Fruit fly (Drosophila melanogaster) whole organism, embryonic: ENCODE measurements around the gene Pcyt1.

Experiments
- Asciz ChIP-seq: fragments of 200-800 bp; sonication (Bioruptor generic); optimal IDR thresholded peaks from 2 replicates; lab custom pipeline; 2017; ENCODE audit warnings: missing biosample characterization, mild to moderate bottlenecking, missing genetic modification characterization, missing genetic modification reagents
- Atf-2 ChIP-seq: fragments of 200-800 bp; sonication (Bioruptor generic); optimal IDR thresholded peaks from 2 replicates; lab custom pipeline; 2016; ENCODE audit warnings: missing biosample characterization, missing genetic modification characterization
- Atf3 ChIP-seq: fragments of 200-800 bp; sonication (Bioruptor generic); optimal IDR thresholded peaks from 3 replicates; lab custom pipeline; 2016; ENCODE audit warnings: missing biosample characterization, missing genetic modification characterization
- CG10274 ChIP-seq: fragments of 200-800 bp; sonication (Bioruptor generic); optimal IDR thresholded peaks from 3 replicates; lab custom pipeline; 2017; ENCODE audit warnings: missing biosample characterization, mild to moderate bottlenecking, missing genetic modification characterization
- CG11456 ChIP-seq: fragments of 200-800 bp; sonication (Bioruptor generic); IDR thresholded peaks from 3 replicates; pipeline ENCODE4 v1.3.6; 2022; ENCODE audit warnings: missing biosample characterization, missing genetic modification characterization
- CG11504 ChIP-seq: fragments of 200-800 bp; sonication (Bioruptor generic); optimal IDR thresholded peaks from 3 replicates; lab custom pipeline; 2019; ENCODE audit warnings: missing biosample characterization, mild to moderate bottlenecking, missing genetic modification characterization, moderate library complexity
- CG12744 ChIP-seq: fragments of 200-800 bp; sonication (Bioruptor generic); optimal IDR thresholded peaks from 2 replicates; lab custom pipeline; 2016; ENCODE audit warnings: missing biosample characterization, missing genetic modification characterization
- CG15011 ChIP-seq: fragments of 200-800 bp; sonication (Bioruptor generic); optimal IDR thresholded peaks from 3 replicates; lab custom pipeline; 2018; ENCODE audit warnings: missing biosample characterization, mild to moderate bottlenecking, missing genetic modification characterization
- CG15601 ChIP-seq: fragments of 200-800 bp; sonication (Bioruptor generic); optimal IDR thresholded peaks from 3 replicates; lab custom pipeline; 2019; ENCODE audit warnings: missing biosample characterization, mild to moderate bottlenecking, missing genetic modification characterization, moderate library complexity
- CG17361 ChIP-seq: fragments of 200-800 bp; sonication (Bioruptor generic); IDR thresholded peaks from 3 replicates; pipeline ENCODE4 v1.3.6; 2022; ENCODE audit warnings: missing biosample characterization, missing genetic modification characterization
- CG18011 ChIP-seq: fragments of 200-800 bp; sonication (Bioruptor generic); optimal IDR thresholded peaks from 2 replicates; lab custom pipeline; 2017; ENCODE audit warnings: missing biosample characterization, missing genetic modification characterization, mild to moderate bottlenecking, moderate library complexity, missing genotype
- CG18619 ChIP-seq: fragments of 200-800 bp; sonication (Bioruptor generic); optimal IDR thresholded peaks from 3 replicates; lab custom pipeline; 2017; ENCODE audit warnings: missing biosample characterization, mild to moderate bottlenecking, missing genetic modification characterization
- CG32767 ChIP-seq: fragments of 200-800 bp; sonication (Bioruptor generic); IDR thresholded peaks from 2 replicates; pipeline ENCODE4 v1.3.6; 2022; ENCODE audit warnings: missing biosample characterization, missing genetic modification characterization
- CG7963 ChIP-seq: fragments of 200-800 bp; sonication (Bioruptor generic); IDR thresholded peaks from 3 replicates; pipeline ENCODE4 v1.3.6; 2022; ENCODE audit warnings: missing biosample characterization, missing genetic modification characterization; ENCODE audit not compliant: partially characterized antibody
- CG9609 ChIP-seq: fragments of 200-800 bp; sonication (Bioruptor generic); optimal IDR thresholded peaks from 3 replicates; lab custom pipeline; 2016; ENCODE audit warnings: missing biosample characterization, missing genetic modification characterization
- CTCF ChIP-seq: fragments of 200-800 bp; sonication (Bioruptor generic); optimal IDR thresholded peaks from 2 replicates; lab custom pipeline; 2017; ENCODE audit warnings: missing biosample characterization, mild to moderate bottlenecking, missing genetic modification characterization, moderate library complexity
- Camta ChIP-seq: fragments of 200-800 bp; sonication (Bioruptor generic); optimal IDR thresholded peaks from 2 replicates; lab custom pipeline; 2016; ENCODE audit warnings: missing biosample characterization, missing genetic modification characterization
- D ChIP-seq, 2 experiments: fragments of 200-800 bp in 1 of 2; fragments of >200 bp in 1 of 2; sonication (Bioruptor generic) in 1 of 2; optimal IDR thresholded peaks; 2 replicates in 1 of 2; 3 replicates in 1 of 2; lab custom pipeline; 2017; ENCODE audit warnings: mild to moderate bottlenecking in 1 of 2, missing biosample characterization in 1 of 2, missing genetic modification characterization in 1 of 2, missing genetic modification reagents in 1 of 2
- Fer1 ChIP-seq: fragments of 200-800 bp; sonication (Bioruptor generic); optimal IDR thresholded peaks from 2 replicates; lab custom pipeline; 2017; ENCODE audit warnings: missing biosample characterization, mild to moderate bottlenecking, missing genetic modification characterization
- Hand ChIP-seq: fragments of 200-800 bp; sonication (Bioruptor generic); optimal IDR thresholded peaks from 2 replicates; lab custom pipeline; 2017; ENCODE audit warnings: mild to moderate bottlenecking, missing biosample characterization, missing genetic modification reagents, missing genetic modification characterization
- Hey ChIP-seq: fragments of 200-800 bp; sonication (Bioruptor generic); optimal IDR thresholded peaks from 3 replicates; lab custom pipeline; 2018; ENCODE audit warnings: missing biosample characterization, mild to moderate bottlenecking, missing genetic modification characterization
- Lim3 ChIP-seq: fragments of 200-800 bp; sonication (Bioruptor generic); IDR thresholded peaks from 2 replicates; pipeline ENCODE4 v1.3.6; 2022; ENCODE audit warnings: missing biosample characterization, missing genetic modification characterization
- Max ChIP-seq: fragments of 200-800 bp; sonication (Bioruptor generic); optimal IDR thresholded peaks from 2 replicates; lab custom pipeline; 2016; ENCODE audit warnings: missing biosample characterization, mild to moderate bottlenecking, missing genetic modification characterization
- Opbp ChIP-seq: fragments of 200-800 bp; sonication (Bioruptor generic); IDR thresholded peaks from 3 replicates; pipeline ENCODE4 v1.3.6; 2022; ENCODE audit warnings: missing biosample characterization, missing genetic modification characterization; ENCODE audit not compliant: partially characterized antibody
- Xrp1 ChIP-seq: fragments of 200-800 bp; sonication (Bioruptor generic); IDR thresholded peaks from 2 replicates; pipeline ENCODE4 v1.3.6; 2022; ENCODE audit warnings: missing biosample characterization, missing genetic modification characterization
- ara ChIP-seq: fragments of 200-800 bp; sonication (Bioruptor generic); IDR thresholded peaks from 2 replicates; pipeline ENCODE4 v1.3.6; 2022; ENCODE audit warnings: missing biosample characterization, missing genetic modification characterization
- az2 ChIP-seq: fragments of 200-800 bp; sonication (Bioruptor generic); optimal IDR thresholded peaks from 3 replicates; lab custom pipeline; 2016; ENCODE audit warnings: missing biosample characterization, missing genetic modification characterization
- bab2 ChIP-seq: fragments of 200-800 bp; sonication (Bioruptor generic); optimal IDR thresholded peaks from 2 replicates; lab custom pipeline; 2016; ENCODE audit warnings: missing biosample characterization, missing genetic modification characterization
- bsh ChIP-seq, 2 experiments: fragments of 200-800 bp; sonication (Bioruptor generic); optimal IDR thresholded peaks; 2 replicates each; lab custom pipeline; 2017 to 2018; ENCODE audit warnings: mild to moderate bottlenecking in 2 of 2, missing biosample characterization in 2 of 2, missing genetic modification characterization in 2 of 2, moderate library complexity in 1 of 2
- chif ChIP-seq, 2 experiments: fragments of 200-800 bp; sonication (Bioruptor generic); optimal IDR thresholded peaks; 3 replicates each; lab custom pipeline; 2016; ENCODE audit warnings: missing biosample characterization in 2 of 2, missing genetic modification characterization in 2 of 2
- chm ChIP-seq: fragments of 200-800 bp; sonication (Bioruptor generic); IDR thresholded peaks from 2 replicates; pipeline ENCODE4 v1.3.6; 2022; ENCODE audit warnings: missing biosample characterization, missing genetic modification characterization
- da ChIP-seq: fragments of 200-800 bp; sonication (Bioruptor generic); optimal IDR thresholded peaks from 2 replicates; lab custom pipeline; 2016; ENCODE audit warnings: missing biosample characterization, missing genetic modification characterization
- dimm ChIP-seq: fragments of 200-800 bp; sonication (Bioruptor generic); IDR thresholded peaks from 2 replicates; pipeline ENCODE4 v1.3.6; 2022; ENCODE audit warnings: missing biosample characterization, missing genetic modification characterization
- dmrt11E ChIP-seq: fragments of 200-800 bp; sonication (Bioruptor generic); optimal IDR thresholded peaks from 3 replicates; lab custom pipeline; 2018; ENCODE audit warnings: missing biosample characterization, mild to moderate bottlenecking, missing genetic modification characterization, moderate library complexity
- kay ChIP-seq: fragments of 200-800 bp; sonication (Bioruptor generic); optimal IDR thresholded peaks from 2 replicates; lab custom pipeline; 2016; ENCODE audit warnings: missing biosample characterization, missing genetic modification characterization
- lab ChIP-seq: fragments of 200-800 bp; sonication (Bioruptor generic); optimal IDR thresholded peaks from 3 replicates; lab custom pipeline; 2017; ENCODE audit warnings: missing biosample characterization, missing genetic modification characterization, mild to moderate bottlenecking, moderate library complexity, missing genetic modification reagents
- lbe ChIP-seq: fragments of 200-800 bp; sonication (Bioruptor generic); optimal IDR thresholded peaks from 2 replicates; lab custom pipeline; 2016; ENCODE audit warnings: missing biosample characterization, mild to moderate bottlenecking, missing genetic modification characterization
- mld ChIP-seq: fragments of 200-800 bp; sonication (Bioruptor generic); IDR thresholded peaks from 3 replicates; pipeline ENCODE4 v1.3.6; 2022; ENCODE audit warnings: missing biosample characterization, missing genetic modification characterization; ENCODE audit not compliant: partially characterized antibody
- nerfin-1 ChIP-seq: fragments of 200-800 bp; sonication (Bioruptor generic); optimal IDR thresholded peaks from 3 replicates; lab custom pipeline; 2019; ENCODE audit warnings: missing biosample characterization, mild to moderate bottlenecking, missing genetic modification characterization, moderate library complexity
- nerfin-2 ChIP-seq: fragments of 200-800 bp; sonication (Bioruptor generic); IDR thresholded peaks from 2 replicates; pipeline ENCODE4 v1.3.6; 2022; ENCODE audit warnings: missing biosample characterization, missing genetic modification characterization; ENCODE audit not compliant: partially characterized antibody
- onecut ChIP-seq: fragments of 200-800 bp; sonication (Bioruptor generic); IDR thresholded peaks from 2 replicates; pipeline ENCODE4 v1.3.6; 2022; ENCODE audit warnings: missing biosample characterization, missing genetic modification characterization
- row ChIP-seq: fragments of 200-800 bp; sonication (Bioruptor generic); IDR thresholded peaks from 3 replicates; pipeline ENCODE4 v1.3.6; 2022; ENCODE audit warnings: missing biosample characterization, missing genetic modification characterization
- salm ChIP-seq: fragments of 200-800 bp; sonication (Bioruptor generic); optimal IDR thresholded peaks from 2 replicates; lab custom pipeline; 2018; ENCODE audit warnings: missing biosample characterization, mild to moderate bottlenecking, missing genetic modification characterization
- sim ChIP-seq: fragments of 200-800 bp; sonication (Bioruptor generic); IDR thresholded peaks from 2 replicates; pipeline ENCODE4 v1.3.6; 2022; ENCODE audit warnings: missing biosample characterization, missing genetic modification characterization
- slou ChIP-seq: fragments of 200-800 bp; sonication (Bioruptor generic); optimal IDR thresholded peaks from 3 replicates; lab custom pipeline; 2016; ENCODE audit warnings: missing biosample characterization, missing genetic modification characterization
- unpg ChIP-seq: fragments of 200-800 bp; sonication (Bioruptor generic); optimal IDR thresholded peaks from 3 replicates; lab custom pipeline; 2018; ENCODE audit warnings: missing biosample characterization, mild to moderate bottlenecking, missing genetic modification characterization, moderate library complexity
- vnd ChIP-seq: fragments of 200-800 bp; sonication (Bioruptor generic); IDR thresholded peaks from 3 replicates; pipeline ENCODE4 v1.3.6; 2022; ENCODE audit warnings: missing biosample characterization, missing genetic modification characterization; ENCODE audit not compliant: partially characterized antibody

Pcyt1 gene

DNA sequence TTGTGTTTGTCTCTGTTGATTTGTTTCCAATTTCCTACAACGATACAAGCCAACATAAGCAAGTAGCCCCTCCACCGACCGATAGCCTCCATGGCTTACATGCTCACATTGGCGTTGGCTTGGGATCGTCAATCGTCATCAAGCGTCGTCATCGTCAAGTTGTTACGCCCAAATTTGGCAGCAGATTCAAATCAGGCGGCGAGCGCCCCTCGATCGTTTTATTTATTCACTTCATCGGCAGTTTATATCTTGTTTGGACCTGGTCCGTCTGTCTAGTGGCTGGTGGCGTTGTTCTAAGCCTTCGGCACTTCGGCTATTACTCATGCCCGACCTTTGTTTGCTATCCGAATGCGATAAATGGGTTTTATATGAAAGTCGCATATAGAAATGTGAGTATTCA, 44.3 kb downstream of the Pcyt1 start (continued):
- no peak for TF ChIP-seq salm
- TF ChIP-seq Lim3 (GFP tag; lab: Robert Waterston, UW) = no peak
- TF ChIP-seq ara (GFP tag; lab: Robert Waterston, UW) = no peak
- TF ChIP-seq Fer1 (GFP tag; lab: Kevin White, UChicago) = no peak
- TF ChIP-seq onecut (GFP tag; lab: Robert Waterston, UW) = no peak

- peak; percentile 62 for TF ChIP-seq Max (GFP tag; lab: Kevin White, UChicago)
- TF ChIP-seq bsh (GFP tag; optimal IDR thresholded peaks at IDR 0.05; lab: Kevin White, UChicago) = no peak
- TF ChIP-seq nerfin-2 (GFP tag; lab: Robert Waterston, UW) = no peak
- TF ChIP-seq Camta = peak; percentile 71
- peak; percentile 79 for TF ChIP-seq CG18619 (GFP tag; lab: Kevin White, UChicago)
- peak; percentile 77 for TF ChIP-seq Hey
- TF ChIP-seq CG17361 (GFP tag; lab: Robert Waterston, UW) = no peak
- peak; percentile 65 for TF ChIP-seq unpg (GFP tag; lab: Kevin White, UChicago)
- TF ChIP-seq CG10274 (GFP tag; lab: Kevin White, UChicago) = peak; percentile 71
- TF ChIP-seq Atf3 (GFP tag; lab: Kevin White, UChicago) = no peak
- TF ChIP-seq Hand = peak; percentile 74
- 0 out of 2 replicates have a peak, but pooled peaks have one; percentile 26 for TF ChIP-seq sim (GFP tag; lab: Robert Waterston, UW)
- TF ChIP-seq CG11504 (tag; lab: Kevin White, UChicago) = no peak
- no peak for TF ChIP-seq mld (GFP tag; lab: Robert Waterston, UW)
- peak; percentile 97 for TF ChIP-seq lab
- no peak for TF ChIP-seq dimm
- no peak for TF ChIP-seq slou (GFP tag; lab: Kevin White, UChicago)
- TF ChIP-seq vnd (GFP tag; lab: Robert Waterston, UW) = no peak
- TF ChIP-seq CG11456 = peak; percentile 76
- TF ChIP-seq row = no peak
- TF ChIP-seq nerfin-1 (tag; lab: Kevin White, UChicago) = peak; percentile 26
- peak; percentile 80 for TF ChIP-seq Asciz
- TF ChIP-seq CG7963 = no peak
- peak; percentile 57; the same call in 1 of the 2 replicates for TF ChIP-seq Xrp1
- TF ChIP-seq dmrt11E (tag; lab: Kevin White, UChicago) = no peak
- no peak for TF ChIP-seq da (GFP tag; lab: Kevin White, UChicago)
- no peak for TF ChIP-seq az2 (GFP tag; lab: Kevin White, UChicago)
- peak; percentile 11 for TF ChIP-seq CG15601
- TF ChIP-seq Opbp (GFP tag; lab: Robert Waterston, UW) = no peak
- TF ChIP-seq CG32767 (GFP tag; lab: Robert Waterston, UW) = peak; percentile 39; the same call in 1 of the 2 replicates
- no peak for TF ChIP-seq CG9609 (GFP tag; lab: Kevin White, UChicago)
- TF ChIP-seq chm (GFP tag; lab: Robert Waterston, UW) = peak; percentile 43; the same call in 1 of the 2 replicates
- peak in 1 of 2 experiments; percentile 43 for TF ChIP-seq chif (GFP tag; optimal IDR thresholded peaks at IDR 0.05; lab: Kevin White, UChicago)
- TF ChIP-seq CTCF (GFP tag; lab: Kevin White, UChicago) = no peak
- TF ChIP-seq Atf-2 (GFP tag; lab: Kevin White, UChicago) = no peak
- TF ChIP-seq bab2 = peak; percentile 63
- peak; percentile 99 for TF ChIP-seq lbe (GFP tag; lab: Kevin White, UChicago)
- TF ChIP-seq CG12744 = peak; percentile 71
- TF ChIP-seq D (optimal IDR thresholded peaks at IDR 0.05; lab: Kevin White, UChicago) = no peak
- TF ChIP-seq D (GFP tag; optimal IDR thresholded peaks at IDR 0.05; lab: Kevin White, UChicago) = peak; percentile 15
- TF ChIP-seq CG15011 (GFP tag; lab: Kevin White, UChicago) = peak; percentile 92
- TF ChIP-seq kay (GFP tag; lab: Kevin White, UChicago) = peak; percentile 30
- TF ChIP-seq CG18011 (GFP tag; lab: Kevin White, UChicago) = peak; percentile 62
Measured at dm6 chr3L:1591692-1592371, 45.9 kb downstream of the Pcyt1 start.
